Fruit fly (Drosophila melanogaster): ENCODE results near the gene Vps45.
A peak's percentile ranks its signal among the peaks of the same experiment; 100 is the strongest.

The Vps45 gene

dm6 chr3R:9573812-9574587, 10.3 kb downstream of the Vps45 start, which contains the start of gene CG9399 (continued):
- no peak for TF ChIP-seq fru (optimal IDR thresholded peaks at IDR 0.05)
- peak; percentile 81; the same call in 1 of the 2 replicates for TF ChIP-seq CkIIα-i1 (GFP tag; IDR thresholded peaks at IDR 0.05)
- peak; percentile 87 for TF ChIP-seq CG17912 (GFP tag; optimal IDR thresholded peaks at IDR 0.05)
- peak; percentile 72 for TF ChIP-seq ac (GFP tag; optimal IDR thresholded peaks at IDR 0.05)
- TF ChIP-seq p53 (GFP tag; optimal IDR thresholded peaks at IDR 0.05) = peak; percentile 38
- TF ChIP-seq aop (GFP tag; IDR thresholded peaks at IDR 0.05) = peak; percentile 96
- peak; percentile 91 for TF ChIP-seq Antp (GFP tag; optimal IDR thresholded peaks at IDR 0.05)
- TF ChIP-seq Atf6 (GFP tag; IDR thresholded peaks at IDR 0.05) = peak; percentile 96
- TF ChIP-seq Hmr (GFP tag; optimal IDR thresholded peaks at IDR 0.05) = peak; percentile 97
- peak; percentile 95 for TF ChIP-seq Ada2b (GFP tag; IDR thresholded peaks at IDR 0.05)
- peak; percentile 90 for TF ChIP-seq MBD-R2 (GFP tag; IDR thresholded peaks at IDR 0.05)
- peak; percentile 93 for TF ChIP-seq sqz (GFP tag; optimal IDR thresholded peaks at IDR 0.05)
- TF ChIP-seq Taf1 (GFP tag; IDR thresholded peaks at IDR 0.05) = peak; percentile 91
- peak; percentile 93 for TF ChIP-seq sug (tag; optimal IDR thresholded peaks at IDR 0.05)
- peak; percentile 97 for TF ChIP-seq CG8765 (GFP tag; IDR thresholded peaks at IDR 0.05)
- TF ChIP-seq CG17568 (GFP tag; optimal IDR thresholded peaks at IDR 0.05) = peak; percentile 95
- peak; percentile 30 for TF ChIP-seq gfzf (GFP tag; optimal IDR thresholded peaks at IDR 0.05)
- TF ChIP-seq CG9437 (GFP tag; optimal IDR thresholded peaks at IDR 0.05) = peak; percentile 94
- peak; percentile 86 for TF ChIP-seq CG4360 (GFP tag; IDR thresholded peaks at IDR 0.05)
- TF ChIP-seq CG3838 (GFP tag; optimal IDR thresholded peaks at IDR 0.05) = peak; percentile 90
- TF ChIP-seq klu (GFP tag; IDR thresholded peaks at IDR 0.05) = peak; percentile 95
- TF ChIP-seq NFAT (GFP tag; IDR thresholded peaks at IDR 0.05) = peak; percentile 96
- TF ChIP-seq sisA (GFP tag; IDR thresholded peaks at IDR 0.05) = peak; percentile 98
- peak; percentile 89 for TF ChIP-seq gro (GFP tag; optimal IDR thresholded peaks at IDR 0.05)
- peak; percentile 91 for TF ChIP-seq CG2116 (GFP tag; optimal IDR thresholded peaks at IDR 0.05)
- TF ChIP-seq CG14050 (GFP tag; IDR thresholded peaks at IDR 0.05) = peak; percentile 97
- TF ChIP-seq CG17359 (tag; optimal IDR thresholded peaks at IDR 0.05) = peak; percentile 98
- TF ChIP-seq zen (tag; optimal IDR thresholded peaks at IDR 0.05) = peak; percentile 95
- no peak for TF ChIP-seq eve (GFP tag; optimal IDR thresholded peaks at IDR 0.05)
- TF ChIP-seq seq (GFP tag; IDR thresholded peaks at IDR 0.05) = peak; percentile 96
- TF ChIP-seq CG3407 (GFP tag; optimal IDR thresholded peaks at IDR 0.05) = peak; percentile 97
- peak; percentile 92 for TF ChIP-seq CG7357 (GFP tag; IDR thresholded peaks at IDR 0.05)
- peak; percentile 82 for TF ChIP-seq CG10274 (GFP tag; optimal IDR thresholded peaks at IDR 0.05)
- TF ChIP-seq CG18476 (GFP tag; optimal IDR thresholded peaks at IDR 0.05) = peak; percentile 95
- TF ChIP-seq CG2678 (tag; optimal IDR thresholded peaks at IDR 0.05) = peak; percentile 96
- 0 out of 3 replicates have a peak, but pooled peaks have one; percentile 43 for TF ChIP-seq Doc3 (GFP tag; IDR thresholded peaks at IDR 0.05; ENCODE audit: partially characterized antibody)
- TF ChIP-seq CG11504 (tag; optimal IDR thresholded peaks at IDR 0.05) = peak; percentile 96
- peak; percentile 91 for TF ChIP-seq CG13894 (tag; optimal IDR thresholded peaks at IDR 0.05)
- peak; percentile 87 for TF ChIP-seq CHES-1-like (GFP tag; optimal IDR thresholded peaks at IDR 0.05)
- TF ChIP-seq ci (GFP tag; IDR thresholded peaks at IDR 0.05) = peak; percentile 99
- peak; percentile 59 for TF ChIP-seq pzg (GFP tag; optimal IDR thresholded peaks at IDR 0.05)
- TF ChIP-seq ato (GFP tag; IDR thresholded peaks at IDR 0.05; ENCODE audit: partially characterized antibody) = no peak
- TF ChIP-seq oc (tag; optimal IDR thresholded peaks at IDR 0.05) = peak; percentile 97
- TF ChIP-seq az2 (GFP tag; optimal IDR thresholded peaks at IDR 0.05) = peak; percentile 98
- TF ChIP-seq CG9797 (GFP tag; optimal IDR thresholded peaks at IDR 0.05) = peak; percentile 47
- peak; percentile 89 for TF ChIP-seq onecut (GFP tag; IDR thresholded peaks at IDR 0.05)
- TF ChIP-seq Blimp-1 (GFP tag; optimal IDR thresholded peaks at IDR 0.05) = peak; percentile 95
- TF ChIP-seq dmrt11E (tag; optimal IDR thresholded peaks at IDR 0.05) = peak; percentile 97
- TF ChIP-seq Gsc (GFP tag; IDR thresholded peaks at IDR 0.05) = peak; percentile 93
- peak; percentile 98 for TF ChIP-seq Awh (GFP tag; IDR thresholded peaks at IDR 0.05)

Data from whole organism, embryonic.